Worm (Caenorhabditis elegans) whole organism, young adult: ENCODE measurements around the gene npax-1.

Experiments
- C17E4.6 ChIP-seq: fragments of 200-800 bp; sonication (Bioruptor generic); IDR thresholded peaks from 2 replicates; pipeline ENCODE4 v1.3.6; 2022; ENCODE audit warnings: missing genetic modification reagents, missing genetic modification characterization, missing compliant biosample characterization
- D2030.7 ChIP-seq: fragments of 200-800 bp; sonication (Bioruptor generic); IDR thresholded peaks from 2 replicates; pipeline ENCODE4 v1.3.6; 2022; ENCODE audit warnings: missing genetic modification reagents, missing genetic modification characterization, missing compliant biosample characterization
- F23B12.7 ChIP-seq: sonication (generic microtip); optimal IDR thresholded peaks from 2 replicates; lab custom pipeline; 2017; ENCODE audit warnings: missing genetic modification characterization, mild to moderate bottlenecking, missing compliant biosample characterization, antibody characterized with exemption, moderate library complexity; ENCODE audit not compliant: insufficient read depth
- F33H1.4 ChIP-seq: fragments of 200-800 bp; sonication (Bioruptor generic); IDR thresholded peaks from 2 replicates; pipeline ENCODE4 v1.3.6; 2022; ENCODE audit warnings: missing genetic modification reagents, missing genetic modification characterization, missing compliant biosample characterization
- F49E8.2 ChIP-seq: sonication (generic microtip); optimal IDR thresholded peaks from 3 replicates; lab custom pipeline; 2017; ENCODE audit warnings: missing genetic modification characterization, mild to moderate bottlenecking, missing compliant biosample characterization, antibody characterized with exemption, moderate library complexity; ENCODE audit not compliant: insufficient read depth
- Y53F4B.3 ChIP-seq: fragments of 200-800 bp; sonication (Bioruptor generic); IDR thresholded peaks from 2 replicates; pipeline ENCODE4 v1.3.6; 2022; ENCODE audit warnings: missing genetic modification reagents, missing genetic modification characterization, missing compliant biosample characterization
- Y53G8AR.9 ChIP-seq: fragments of 200-800 bp; sonication (Bioruptor generic); conservative IDR thresholded peaks from 2 replicates; pipeline ENCODE4 v1.3.6; 2022; ENCODE audit warnings: missing genetic modification reagents, missing genetic modification characterization, missing compliant biosample characterization
- Y56A3A.18 ChIP-seq: fragments of 200-800 bp; sonication (Bioruptor generic); IDR thresholded peaks from 2 replicates; pipeline ENCODE4 v1.3.6; 2022; ENCODE audit warnings: missing genetic modification reagents, missing genetic modification characterization, missing compliant biosample characterization
- Y79H2A.3 ChIP-seq: fragments of 200-800 bp; sonication (Bioruptor generic); conservative IDR thresholded peaks from 2 replicates; pipeline ENCODE4 v1.3.6; 2022; ENCODE audit warnings: missing genetic modification reagents, missing genetic modification characterization, missing compliant biosample characterization
- aptf-2 ChIP-seq: fragments of 200-800 bp; sonication (Bioruptor generic); conservative IDR thresholded peaks from 2 replicates; pipeline ENCODE4 v1.3.6; 2022; ENCODE audit warnings: missing genetic modification reagents, missing genetic modification characterization, missing compliant biosample characterization
- attf-6 ChIP-seq: fragments of 200-800 bp; sonication (Bioruptor generic); IDR thresholded peaks from 2 replicates; pipeline ENCODE4 v1.3.6; 2022; ENCODE audit warnings: missing genetic modification reagents, missing genetic modification characterization, missing compliant biosample characterization
- ceh-91 ChIP-seq: fragments of 200-800 bp; sonication (Bioruptor generic); IDR thresholded peaks from 2 replicates; pipeline ENCODE4 v1.3.6; 2022; ENCODE audit warnings: missing genetic modification reagents, missing genetic modification characterization, missing compliant biosample characterization
- die-1 ChIP-seq: sonication (generic microtip); optimal IDR thresholded peaks from 2 replicates; lab custom pipeline; 2016; ENCODE audit warnings: missing genotype, mild to moderate bottlenecking, missing genetic modification characterization, missing compliant biosample characterization
- dpff-1 ChIP-seq: sonication (generic microtip); optimal IDR thresholded peaks from 2 replicates; lab custom pipeline; 2017; ENCODE audit warnings: mild to moderate bottlenecking, missing genetic modification characterization, missing compliant biosample characterization
- efl-1 ChIP-seq: fragments of 150-350 bp; optimal IDR thresholded peaks from 2 replicates; lab custom pipeline; 2014; ENCODE audit warnings: missing biosample characterization, missing genetic modification reagents, missing genetic modification characterization
- ekl-4 ChIP-seq: fragments of 200-800 bp; sonication (Bioruptor generic); IDR thresholded peaks from 2 replicates; pipeline ENCODE4 v1.3.6; 2022; ENCODE audit warnings: missing genetic modification reagents, missing genetic modification characterization, missing compliant biosample characterization
- him-1 ChIP-seq: sonication (generic microtip); optimal IDR thresholded peaks from 2 replicates; lab custom pipeline; 2016; ENCODE audit warnings: missing genotype, missing genetic modification reagents, missing genetic modification characterization, missing compliant biosample characterization
- hmg-20 ChIP-seq: fragments of 200-800 bp; sonication (Bioruptor generic); IDR thresholded peaks from 2 replicates; pipeline ENCODE4 v1.3.6; 2022; ENCODE audit warnings: missing genetic modification reagents, missing genetic modification characterization, missing compliant biosample characterization
- hsf-1 ChIP-seq: fragments of 200-800 bp; sonication (Bioruptor generic); IDR thresholded peaks from 2 replicates; pipeline ENCODE4 v1.3.6; 2022; ENCODE audit warnings: missing genetic modification reagents, missing genetic modification characterization, missing compliant biosample characterization
- let-607 ChIP-seq, 2 experiments: fragments of 200-800 bp in 1 of 2; sonication (Bioruptor generic) in 1 of 2; sonication (generic microtip) in 1 of 2; optimal IDR thresholded peaks; 2 replicates each; lab custom pipeline; 2016 to 2018; ENCODE audit warnings: mild to moderate bottlenecking in 2 of 2, missing compliant biosample characterization in 2 of 2, missing genetic modification characterization in 2 of 2, moderate library complexity in 2 of 2, missing genotype in 1 of 2
- lin-26 ChIP-seq: fragments of 200-800 bp; sonication (Bioruptor generic); IDR thresholded peaks from 2 replicates; pipeline ENCODE4 v1.3.6; 2022; ENCODE audit warnings: missing genetic modification reagents, missing genetic modification characterization, missing compliant biosample characterization
- lsl-1 ChIP-seq: fragments of 200-800 bp; sonication (Bioruptor generic); optimal IDR thresholded peaks from 2 replicates; lab custom pipeline; 2018; ENCODE audit warnings: mild to moderate bottlenecking, missing genetic modification characterization, moderate library complexity, missing compliant biosample characterization
- madf-6 ChIP-seq: fragments of 200-800 bp; sonication (Bioruptor generic); IDR thresholded peaks from 2 replicates; pipeline ENCODE4 v1.3.6; 2022; ENCODE audit warnings: missing genetic modification reagents, missing genetic modification characterization, missing compliant biosample characterization
- mcd-1 ChIP-seq: fragments of 200-800 bp; sonication (Bioruptor generic); IDR thresholded peaks from 2 replicates; pipeline ENCODE4 v1.3.6; 2022; ENCODE audit warnings: missing genetic modification reagents, missing genetic modification characterization, missing compliant biosample characterization
- nfya-1 ChIP-seq: sonication (generic microtip); optimal IDR thresholded peaks from 2 replicates; lab custom pipeline; 2017; ENCODE audit warnings: antibody characterized with exemption, missing compliant biosample characterization, missing genetic modification characterization, borderline replicate concordance; ENCODE audit not compliant: insufficient read depth
- nhr-27 ChIP-seq: fragments of 200-800 bp; sonication (Bioruptor generic); optimal IDR thresholded peaks from 2 replicates; lab custom pipeline; 2018; ENCODE audit warnings: mild to moderate bottlenecking, missing genetic modification characterization, moderate library complexity, missing compliant biosample characterization
- pha-4 ChIP-seq: fragments of 150-350 bp; sonication (generic microtip); optimal IDR thresholded peaks from 2 replicates; lab custom pipeline; 2014; ENCODE audit warnings: missing biosample characterization, missing genetic modification reagents, missing genetic modification characterization
- rcor-1 ChIP-seq: fragments of 200-800 bp; sonication (Bioruptor generic); IDR thresholded peaks from 2 replicates; pipeline ENCODE4 v1.3.6; 2022; ENCODE audit warnings: missing genetic modification reagents, missing genetic modification characterization, missing compliant biosample characterization
- sdz-38 ChIP-seq: sonication (generic microtip); optimal IDR thresholded peaks from 2 replicates; lab custom pipeline; 2016; ENCODE audit warnings: missing genotype, missing genetic modification characterization, missing compliant biosample characterization
- snpc-1.3 ChIP-seq: sonication (generic microtip); optimal IDR thresholded peaks from 2 replicates; lab custom pipeline; 2017; ENCODE audit warnings: missing genetic modification characterization, mild to moderate bottlenecking, missing compliant biosample characterization, antibody characterized with exemption, moderate library complexity, missing genotype, missing genetic modification reagents; ENCODE audit not compliant: insufficient read depth
- snpc-3.4 ChIP-seq: sonication (generic microtip); optimal IDR thresholded peaks from 2 replicates; lab custom pipeline; 2017; ENCODE audit warnings: missing genetic modification characterization, mild to moderate bottlenecking, missing compliant biosample characterization, antibody characterized with exemption, moderate library complexity, missing genotype, missing genetic modification reagents
- somi-1 ChIP-seq: fragments of 200-800 bp; sonication (Bioruptor generic); optimal IDR thresholded peaks from 2 replicates; lab custom pipeline; 2018; ENCODE audit warnings: mild to moderate bottlenecking, missing genetic modification characterization, missing compliant biosample characterization
- tbp1 ChIP-seq: fragments of 200-800 bp; sonication (Bioruptor generic); optimal IDR thresholded peaks from 2 replicates; lab custom pipeline; 2018; ENCODE audit warnings: mild to moderate bottlenecking, missing genetic modification characterization, missing compliant biosample characterization
- unc-62 ChIP-seq: fragments of 150-350 bp; optimal IDR thresholded peaks from 2 replicates; lab custom pipeline; 2014; ENCODE audit warnings: missing biosample characterization, missing genetic modification reagents, missing genetic modification characterization
- xnd-1 ChIP-seq: sonication (generic microtip); optimal IDR thresholded peaks from 2 replicates; lab custom pipeline; 2016; ENCODE audit warnings: missing genotype, missing genetic modification reagents, missing genetic modification characterization, missing compliant biosample characterization
- zfh-2 ChIP-seq: fragments of 200-800 bp; sonication (Bioruptor generic); conservative IDR thresholded peaks from 2 replicates; pipeline ENCODE4 v1.3.6; 2022; ENCODE audit warnings: missing genetic modification reagents, missing genetic modification characterization, missing compliant biosample characterization
- ztf-18 ChIP-seq: sonication (generic microtip); optimal IDR thresholded peaks from 2 replicates; lab custom pipeline; 2016; ENCODE audit warnings: missing genotype, mild to moderate bottlenecking, missing genetic modification characterization, missing compliant biosample characterization
- ztf-28 ChIP-seq: fragments of 200-800 bp; sonication (Bioruptor generic); IDR thresholded peaks from 2 replicates; pipeline ENCODE4 v1.3.6; 2022; ENCODE audit warnings: missing genetic modification reagents, missing genetic modification characterization, missing compliant biosample characterization
- ztf-6 ChIP-seq: fragments of 200-800 bp; sonication (Bioruptor generic); IDR thresholded peaks from 2 replicates; pipeline ENCODE4 v1.3.6; 2022; ENCODE audit warnings: missing genetic modification reagents, missing genetic modification characterization, missing compliant biosample characterization

npax-1 gene

ce11 chrII:7301670-7302151 lies 29.4 kb downstream of the npax-1 start, which contains the start of gene cul-4 (continued):
- TF ChIP-seq madf-6, result peak; percentile 99
- TF ChIP-seq xnd-1 (tag; lab: Kevin White, UChicago), result peak; percentile 97
- TF ChIP-seq Y79H2A.3 (GFP tag; lab: Robert Waterston, UW), result 0 out of 2 replicates have a peak, but pooled peaks have one; percentile 16
- peak; percentile 80 for TF ChIP-seq ceh-91
- peak; percentile 86 for TF ChIP-seq mcd-1 (GFP tag; lab: Robert Waterston, UW)
- TF ChIP-seq pha-4, result no peak
- TF ChIP-seq die-1 (tag; lab: Kevin White, UChicago), result peak; percentile 0
- peak; percentile 94 for TF ChIP-seq lsl-1
- TF ChIP-seq ztf-18 (tag; lab: Kevin White, UChicago), result peak; percentile 98
- TF ChIP-seq snpc-3.4 (tag; lab: Kevin White, UChicago), result peak; percentile 91
- 0 out of 2 replicates have a peak, but pooled peaks have one; percentile 50 for TF ChIP-seq Y56A3A.18 (GFP tag; lab: Robert Waterston, UW)
- TF ChIP-seq C17E4.6 (GFP tag; lab: Robert Waterston, UW), result no peak
- 0 out of 2 replicates have a peak, but pooled peaks have one; percentile 63 for TF ChIP-seq ztf-28
- peak; percentile 71 for TF ChIP-seq hsf-1 (GFP tag; lab: Robert Waterston, UW)
- no peak for TF ChIP-seq somi-1
- no peak for TF ChIP-seq zfh-2
- TF ChIP-seq tbp1 (GFP tag; lab: Kevin White, UChicago), result peak; percentile 68
- peak; percentile 82 for TF ChIP-seq him-1
- no peak for TF ChIP-seq unc-62 (GFP tag; lab: Kevin White, UChicago)
- 0 out of 2 replicates have a peak, but pooled peaks have one; percentile 51 for TF ChIP-seq hmg-20 (GFP tag; lab: Robert Waterston, UW)
- peak; percentile 88 for TF ChIP-seq D2030.7 (GFP tag; lab: Robert Waterston, UW)
- TF ChIP-seq rcor-1 (GFP tag; lab: Robert Waterston, UW), result peak; percentile 88
- peak; percentile 71 for TF ChIP-seq attf-6 (GFP tag; lab: Robert Waterston, UW)
- TF ChIP-seq let-607 (tag; optimal IDR thresholded peaks at IDR 0.05; lab: Kevin White, UChicago), result peak in 1 of 2 experiments; percentile 16
- TF ChIP-seq dpff-1 (tag; lab: Kevin White, UChicago), result no peak
- TF ChIP-seq F33H1.4 (GFP tag; lab: Robert Waterston, UW), result peak; percentile 86
- TF ChIP-seq ekl-4 (GFP tag; lab: Robert Waterston, UW), result peak; percentile 73
- TF ChIP-seq F23B12.7 (tag; lab: Kevin White, UChicago), result peak; percentile 54
- TF ChIP-seq F49E8.2 (tag; lab: Kevin White, UChicago), result peak; percentile 63
- TF ChIP-seq snpc-1.3 (tag; lab: Kevin White, UChicago), result peak; percentile 68
- no peak for TF ChIP-seq nfya-1 (tag; lab: Kevin White, UChicago)
- peak; percentile 63 for TF ChIP-seq efl-1

ce11 chrII:7299042-7299441 lies 32.1 kb downstream of the npax-1 start, which contains the start of gene C30G12.1:
C30G12.1 (plus strand) TSS chrII:7299342.
- TF ChIP-seq ztf-6 (GFP tag; lab: Robert Waterston, UW) (no peak), nhr-27 (tag; lab: Kevin White, UChicago) (no peak), aptf-2 (no peak), nfya-1 (tag; lab: Kevin White, UChicago) (no peak), Y53F4B.3 (GFP tag; lab: Robert Waterston, UW) (no peak), Y53G8AR.9 (GFP tag; lab: Robert Waterston, UW) (no peak), lin-26 (GFP tag; lab: Robert Waterston, UW) (no peak), sdz-38 (no peak), ekl-4 (GFP tag; lab: Robert Waterston, UW) (no peak), snpc-3.4 (tag; lab: Kevin White, UChicago) (no peak)
